Worm (Caenorhabditis elegans) whole organism, young adult: ENCODE measurements around the gene clec-162.
A peak's percentile ranks its signal among the peaks of the same experiment; 100 is the strongest.

Experiments
- B0261.1 ChIP-seq: sonication (generic microtip); optimal IDR thresholded peaks from 2 replicates; lab custom pipeline; 2016; ENCODE audit warnings: mild to moderate bottlenecking, missing genetic modification characterization, moderate library complexity, missing compliant biosample characterization
- B0336.3 ChIP-seq: fragments of 200-800 bp; sonication (Bioruptor generic); IDR thresholded peaks from 2 replicates; pipeline ENCODE4 v1.3.6; 2022; ENCODE audit warnings: missing genetic modification characterization, missing compliant biosample characterization
- F33H1.4 ChIP-seq: fragments of 200-800 bp; sonication (Bioruptor generic); IDR thresholded peaks from 2 replicates; pipeline ENCODE4 v1.3.6; 2022; ENCODE audit warnings: missing genetic modification reagents, missing genetic modification characterization, missing compliant biosample characterization
- F52B5.7 ChIP-seq: sonication (generic microtip); optimal IDR thresholded peaks from 2 replicates; lab custom pipeline; 2016; ENCODE audit warnings: mild to moderate bottlenecking, missing genetic modification characterization, missing compliant biosample characterization
- Y53F4B.3 ChIP-seq: fragments of 200-800 bp; sonication (Bioruptor generic); IDR thresholded peaks from 2 replicates; pipeline ENCODE4 v1.3.6; 2022; ENCODE audit warnings: missing genetic modification reagents, missing genetic modification characterization, missing compliant biosample characterization
- Y53G8AR.9 ChIP-seq: fragments of 200-800 bp; sonication (Bioruptor generic); conservative IDR thresholded peaks from 2 replicates; pipeline ENCODE4 v1.3.6; 2022; ENCODE audit warnings: missing genetic modification reagents, missing genetic modification characterization, missing compliant biosample characterization
- Y95B8A.8 ChIP-seq: fragments of 200-800 bp; sonication (Bioruptor generic); IDR thresholded peaks from 2 replicates; pipeline ENCODE4 v1.3.6; 2022; ENCODE audit warnings: missing genetic modification reagents, missing genetic modification characterization, missing compliant biosample characterization
- attf-5 ChIP-seq: fragments of 200-800 bp; sonication (Bioruptor generic); optimal IDR thresholded peaks from 2 replicates; lab custom pipeline; 2018; ENCODE audit warnings: mild to moderate bottlenecking, missing genetic modification characterization, missing compliant biosample characterization
- attf-6 ChIP-seq: fragments of 200-800 bp; sonication (Bioruptor generic); IDR thresholded peaks from 2 replicates; pipeline ENCODE4 v1.3.6; 2022; ENCODE audit warnings: missing genetic modification reagents, missing genetic modification characterization, missing compliant biosample characterization
- bed-2 ChIP-seq: fragments of 200-800 bp; sonication (Bioruptor generic); IDR thresholded peaks from 2 replicates; pipeline ENCODE4 v1.3.6; 2022; ENCODE audit warnings: missing genetic modification reagents, missing genetic modification characterization, missing compliant biosample characterization
- ccch-3 ChIP-seq: fragments of 200-800 bp; sonication (Bioruptor generic); optimal IDR thresholded peaks from 2 replicates; lab custom pipeline; 2018; ENCODE audit warnings: mild to moderate bottlenecking, missing genetic modification characterization, missing compliant biosample characterization
- cebp-1 ChIP-seq, 2 experiments: fragments of 200-800 bp in 1 of 2; sonication (Bioruptor generic) in 1 of 2; sonication (generic microtip) in 1 of 2; IDR thresholded peaks in 1 of 2; optimal IDR thresholded peaks in 1 of 2; 2 replicates each; pipeline versions ENCODE4 v1.3.6 to Lab custom; 2017 to 2022; ENCODE audit warnings: missing compliant biosample characterization in 2 of 2, missing genetic modification characterization in 2 of 2, mild to moderate bottlenecking in 1 of 2, missing genetic modification reagents in 1 of 2, moderate library complexity in 1 of 2
- ceh-40 ChIP-seq: fragments of 200-800 bp; sonication (Bioruptor generic); IDR thresholded peaks from 2 replicates; pipeline ENCODE4 v1.3.6; 2022; ENCODE audit warnings: missing genetic modification characterization, missing compliant biosample characterization
- chd-7 ChIP-seq: sonication (generic microtip); optimal IDR thresholded peaks from 2 replicates; lab custom pipeline; 2016; ENCODE audit warnings: mild to moderate bottlenecking, missing genetic modification characterization, moderate library complexity, missing compliant biosample characterization
- die-1 ChIP-seq: sonication (generic microtip); optimal IDR thresholded peaks from 2 replicates; lab custom pipeline; 2016; ENCODE audit warnings: missing genotype, mild to moderate bottlenecking, missing genetic modification characterization, missing compliant biosample characterization
- efl-1 ChIP-seq: fragments of 150-350 bp; optimal IDR thresholded peaks from 2 replicates; lab custom pipeline; 2014; ENCODE audit warnings: missing biosample characterization, missing genetic modification reagents, missing genetic modification characterization
- egl-18 ChIP-seq: fragments of 200-800 bp; sonication (Bioruptor generic); IDR thresholded peaks from 2 replicates; pipeline ENCODE4 v1.3.6; 2022; ENCODE audit warnings: missing genetic modification reagents, missing genetic modification characterization, missing compliant biosample characterization
- gei-17 ChIP-seq: fragments of 200-800 bp; sonication (Bioruptor generic); optimal IDR thresholded peaks from 2 replicates; lab custom pipeline; 2018; ENCODE audit warnings: mild to moderate bottlenecking, missing genetic modification characterization, missing compliant biosample characterization
- him-1 ChIP-seq: sonication (generic microtip); optimal IDR thresholded peaks from 2 replicates; lab custom pipeline; 2016; ENCODE audit warnings: missing genotype, missing genetic modification reagents, missing genetic modification characterization, missing compliant biosample characterization
- hmg-1.2 ChIP-seq: fragments of 200-800 bp; sonication (Bioruptor generic); IDR thresholded peaks from 2 replicates; pipeline ENCODE4 v1.3.6; 2022; ENCODE audit warnings: missing genetic modification reagents, missing genetic modification characterization, missing compliant biosample characterization
- hrde-1 ChIP-seq: sonication (generic microtip); optimal IDR thresholded peaks from 2 replicates; lab custom pipeline; 2016; ENCODE audit warnings: missing genetic modification characterization, mild to moderate bottlenecking, missing compliant biosample characterization, moderate library complexity, missing genotype, missing genetic modification reagents, borderline replicate concordance
- let-607 ChIP-seq, 2 experiments: fragments of 200-800 bp in 1 of 2; sonication (Bioruptor generic) in 1 of 2; sonication (generic microtip) in 1 of 2; optimal IDR thresholded peaks; 2 replicates each; lab custom pipeline; 2016 to 2018; ENCODE audit warnings: mild to moderate bottlenecking in 2 of 2, missing compliant biosample characterization in 2 of 2, missing genetic modification characterization in 2 of 2, moderate library complexity in 2 of 2, missing genotype in 1 of 2
- lin-35 ChIP-seq, 3 experiments: fragments of 150-350 bp in 2 of 3; sonication (generic microtip) in 1 of 3; optimal IDR thresholded peaks; 2 replicates each; lab custom pipeline; 2014 to 2018; ENCODE audit warnings: missing biosample characterization in 3 of 3, missing genetic modification characterization in 3 of 3, missing genetic modification reagents in 3 of 3
- lir-1 ChIP-seq: fragments of 200-800 bp; sonication (Bioruptor generic); conservative IDR thresholded peaks from 2 replicates; pipeline ENCODE4 v1.3.6; 2022; ENCODE audit warnings: missing genetic modification reagents, missing genetic modification characterization, missing compliant biosample characterization
- madf-10 ChIP-seq: sonication (generic microtip); optimal IDR thresholded peaks from 2 replicates; lab custom pipeline; 2016; ENCODE audit warnings: mild to moderate bottlenecking, missing genetic modification characterization, missing compliant biosample characterization
- mel-28 ChIP-seq: sonication (generic microtip); optimal IDR thresholded peaks from 2 replicates; lab custom pipeline; 2016; ENCODE audit warnings: borderline replicate concordance, mild to moderate bottlenecking, missing genetic modification characterization, missing compliant biosample characterization
- mxl-1 ChIP-seq: sonication (generic microtip); optimal IDR thresholded peaks from 2 replicates; lab custom pipeline; 2016; ENCODE audit warnings: missing genetic modification characterization, missing compliant biosample characterization
- nfyb-1 ChIP-seq: fragments of 200-800 bp; sonication (Bioruptor generic); IDR thresholded peaks from 2 replicates; pipeline ENCODE4 v1.3.6; 2022; ENCODE audit warnings: missing genetic modification reagents, missing genetic modification characterization, missing compliant biosample characterization
- nhr-179 ChIP-seq: sonication (generic microtip); optimal IDR thresholded peaks from 2 replicates; lab custom pipeline; 2016; ENCODE audit warnings: mild to moderate bottlenecking, missing genetic modification characterization, missing compliant biosample characterization
- nhr-27 ChIP-seq: fragments of 200-800 bp; sonication (Bioruptor generic); optimal IDR thresholded peaks from 2 replicates; lab custom pipeline; 2018; ENCODE audit warnings: mild to moderate bottlenecking, missing genetic modification characterization, moderate library complexity, missing compliant biosample characterization
- nhr-90 ChIP-seq: sonication (generic microtip); optimal IDR thresholded peaks from 2 replicates; lab custom pipeline; 2016; ENCODE audit warnings: missing genotype, mild to moderate bottlenecking, missing genetic modification characterization, missing compliant biosample characterization
- pbrm-1 ChIP-seq: fragments of 200-800 bp; sonication (Bioruptor generic); IDR thresholded peaks from 2 replicates; pipeline ENCODE4 v1.3.6; 2022; ENCODE audit warnings: missing genetic modification reagents, missing genetic modification characterization, missing compliant biosample characterization
- repo-1 ChIP-seq: sonication (generic microtip); optimal IDR thresholded peaks from 2 replicates; lab custom pipeline; 2017; ENCODE audit warnings: mild to moderate bottlenecking, missing genetic modification characterization, missing compliant biosample characterization
- rpc-1 ChIP-seq, 2 experiments: fragments of 150-350 bp in 1 of 2; sonication (generic microtip) in 1 of 2; optimal IDR thresholded peaks; 2 replicates each; lab custom pipeline; 2014 to 2018; ENCODE audit warnings: missing biosample characterization in 1 of 2, missing genetic modification characterization in 1 of 2, missing genetic modification reagents in 1 of 2, missing genotype in 1 of 2
- sdz-38 ChIP-seq: sonication (generic microtip); optimal IDR thresholded peaks from 2 replicates; lab custom pipeline; 2016; ENCODE audit warnings: missing genotype, missing genetic modification characterization, missing compliant biosample characterization
- sea-2 ChIP-seq: fragments of 200-800 bp; sonication (Bioruptor generic); IDR thresholded peaks from 2 replicates; pipeline ENCODE4 v1.3.6; 2022; ENCODE audit warnings: missing genetic modification characterization, missing compliant biosample characterization
- snpc-3.4 ChIP-seq: sonication (generic microtip); optimal IDR thresholded peaks from 2 replicates; lab custom pipeline; 2017; ENCODE audit warnings: missing genetic modification characterization, mild to moderate bottlenecking, missing compliant biosample characterization, antibody characterized with exemption, moderate library complexity, missing genotype, missing genetic modification reagents
- snpc-4 ChIP-seq, 5 experiments: fragments of 150-350 bp in 1 of 5; sonication (generic microtip) in 4 of 5; optimal IDR thresholded peaks; 2 replicates each; lab custom pipeline; 2014 to 2018; ENCODE audit warnings: missing genetic modification characterization in 5 of 5, missing biosample characterization in 3 of 5, antibody characterized with exemption in 2 of 5, mild to moderate bottlenecking in 2 of 5, missing compliant biosample characterization in 2 of 5, missing genotype in 2 of 5, moderate library complexity in 2 of 5, missing genetic modification reagents in 1 of 5
- somi-1 ChIP-seq: fragments of 200-800 bp; sonication (Bioruptor generic); optimal IDR thresholded peaks from 2 replicates; lab custom pipeline; 2018; ENCODE audit warnings: mild to moderate bottlenecking, missing genetic modification characterization, missing compliant biosample characterization
- sptf-2 ChIP-seq: fragments of 200-800 bp; sonication (Bioruptor generic); optimal IDR thresholded peaks from 2 replicates; lab custom pipeline; 2018; ENCODE audit warnings: mild to moderate bottlenecking, missing genetic modification characterization, missing compliant biosample characterization
- tlf-1 ChIP-seq: fragments of 200-800 bp; sonication (Bioruptor generic); optimal IDR thresholded peaks from 2 replicates; lab custom pipeline; 2018; ENCODE audit warnings: mild to moderate bottlenecking, missing genetic modification characterization, missing compliant biosample characterization
- unc-130 ChIP-seq: sonication (generic microtip); optimal IDR thresholded peaks from 2 replicates; lab custom pipeline; 2016; ENCODE audit warnings: missing genetic modification reagents, missing genetic modification characterization, missing compliant biosample characterization
- unc-62 ChIP-seq: fragments of 150-350 bp; optimal IDR thresholded peaks from 2 replicates; lab custom pipeline; 2014; ENCODE audit warnings: missing biosample characterization, missing genetic modification reagents, missing genetic modification characterization
- zim-3 ChIP-seq: sonication (generic microtip); optimal IDR thresholded peaks from 2 replicates; lab custom pipeline; 2017; ENCODE audit warnings: mild to moderate bottlenecking, missing genetic modification characterization, moderate library complexity, missing compliant biosample characterization
- ztf-28 ChIP-seq: fragments of 200-800 bp; sonication (Bioruptor generic); IDR thresholded peaks from 2 replicates; pipeline ENCODE4 v1.3.6; 2022; ENCODE audit warnings: missing genetic modification reagents, missing genetic modification characterization, missing compliant biosample characterization
- ztf-6 ChIP-seq: fragments of 200-800 bp; sonication (Bioruptor generic); IDR thresholded peaks from 2 replicates; pipeline ENCODE4 v1.3.6; 2022; ENCODE audit warnings: missing genetic modification reagents, missing genetic modification characterization, missing compliant biosample characterization

clec-162 gene

DNA sequence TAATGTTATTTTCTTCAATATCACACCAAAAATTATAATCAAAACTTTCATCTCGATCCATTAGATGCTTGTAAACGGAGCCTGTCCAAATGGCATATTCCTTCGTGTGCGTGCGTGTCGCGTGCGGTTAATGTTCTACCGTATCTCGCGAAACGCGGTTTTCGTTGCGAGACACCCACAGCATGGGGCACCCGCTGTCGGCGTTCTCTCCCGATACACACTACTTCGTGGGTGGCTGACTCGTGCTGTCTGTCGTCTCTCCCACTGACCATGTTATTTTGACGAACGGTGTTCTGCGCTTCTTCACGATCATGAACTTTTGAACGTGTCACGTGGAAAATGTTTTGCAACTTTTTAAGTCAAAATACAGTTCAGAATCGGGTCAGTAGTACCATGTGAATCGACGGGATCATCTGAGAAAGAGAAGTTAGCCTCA lies 40.5 kb upstream of the clec-162 start:
- TF ChIP-seq attf-6 (GFP tag; lab: Robert Waterston, UW) (peak; percentile 44; the same call in 1 of the 2 replicates), lin-35 (GFP tag; optimal IDR thresholded peaks at IDR 0.05; lab: Kevin White, UChicago) (peak in 2 of 3 experiments; percentile 44 to 94), nhr-27 (peak; percentile 92), sdz-38 (no peak), snpc-3.4 (tag; lab: Kevin White, UChicago) (peak; percentile 55), ztf-6 (GFP tag; lab: Robert Waterston, UW) (peak; percentile 77; the same call in 1 of the 2 replicates), rpc-1 (optimal IDR thresholded peaks at IDR 0.05; lab: Kevin White, UChicago) (peak; percentile 19), rpc-1 (tag; optimal IDR thresholded peaks at IDR 0.05; lab: Kevin White, UChicago) (no peak), hrde-1 (tag; lab: Kevin White, UChicago) (no peak), lir-1 (GFP tag; lab: Robert Waterston, UW) (peak; percentile 92), madf-10 (tag; lab: Kevin White, UChicago) (peak; percentile 94), F52B5.7 (tag; lab: Kevin White, UChicago) (peak; percentile 97), nfyb-1 (peak; percentile 99), let-607 (tag; optimal IDR thresholded peaks at IDR 0.05; lab: Kevin White, UChicago) (peak; percentile 91 to 94), F33H1.4 (GFP tag; lab: Robert Waterston, UW) (peak; percentile 91), pbrm-1 (GFP tag; lab: Robert Waterston, UW) (peak; percentile 97), gei-17 (GFP tag; lab: Kevin White, UChicago) (peak; percentile 90), snpc-4 (GFP tag; optimal IDR thresholded peaks at IDR 0.05; lab: Kevin White, UChicago) (peak; percentile 43), snpc-4 (tag; optimal IDR thresholded peaks at IDR 0.05; lab: Kevin White, UChicago) (peak in 3 of 4 experiments; percentile 57 to 84 (median 83)), nhr-90 (peak; percentile 94), Y53G8AR.9 (GFP tag; lab: Robert Waterston, UW) (peak; percentile 98), ccch-3 (GFP tag; lab: Kevin White, UChicago) (peak; percentile 59), repo-1 (tag; lab: Kevin White, UChicago) (peak; percentile 98), sptf-2 (GFP tag; lab: Kevin White, UChicago) (peak; percentile 17), unc-130 (GFP tag; lab: Kevin White, UChicago) (peak; percentile 3), somi-1 (peak; percentile 99), ceh-40 (GFP tag; lab: Robert Waterston, UW) (peak; percentile 79), B0336.3 (peak; percentile 99), hmg-1.2 (GFP tag; lab: Robert Waterston, UW) (peak; percentile 95), sea-2 (GFP tag; lab: Robert Waterston, UW) (peak; percentile 94), ztf-28 (GFP tag; lab: Robert Waterston, UW) (peak; percentile 84; the same call in 1 of the 2 replicates), zim-3 (tag; lab: Kevin White, UChicago) (peak; percentile 94), chd-7 (tag; lab: Kevin White, UChicago) (peak; percentile 99), egl-18 (GFP tag; lab: Robert Waterston, UW) (peak; percentile 93), die-1 (tag; lab: Kevin White, UChicago) (peak; percentile 62), Y95B8A.8 (peak; percentile 96), tlf-1 (GFP tag; lab: Kevin White, UChicago) (peak; percentile 97), unc-62 (GFP tag; lab: Kevin White, UChicago) (peak; percentile 37), mxl-1 (tag; lab: Kevin White, UChicago) (no peak), Y53F4B.3 (GFP tag; lab: Robert Waterston, UW) (no peak), efl-1 (GFP tag; lab: Kevin White, UChicago) (no peak), bed-2 (GFP tag; lab: Robert Waterston, UW) (no peak), attf-5 (GFP tag; lab: Kevin White, UChicago) (peak; percentile 99), mel-28 (peak; percentile 56), cebp-1 (GFP tag; IDR thresholded peaks at IDR 0.05; lab: Robert Waterston, UW) (peak; percentile 84), cebp-1 (tag; optimal IDR thresholded peaks at IDR 0.05; lab: Kevin White, UChicago) (peak; percentile 97), B0261.1 (tag; lab: Kevin White, UChicago) (peak; percentile 41), him-1 (tag; lab: Kevin White, UChicago) (no peak), nhr-179 (tag; lab: Kevin White, UChicago) (no peak)
